Worm (Caenorhabditis elegans) whole organism, young adult: Measurements from ENCODE around the gene T10C6.15.

ENCODE experiments used
- F49E8.2 ChIP-seq: sonication (generic microtip); optimal IDR thresholded peaks from 3 replicates; lab custom pipeline; 2017; ENCODE audit warnings: missing genetic modification characterization, mild to moderate bottlenecking, missing compliant biosample characterization, antibody characterized with exemption, moderate library complexity; ENCODE audit not compliant: insufficient read depth
- dpl-1 ChIP-seq: fragments of 150-350 bp; optimal IDR thresholded peaks from 2 replicates; lab custom pipeline; 2014; ENCODE audit warnings: missing biosample characterization, missing genetic modification reagents, missing genetic modification characterization
- lag-1 ChIP-seq: fragments of 200-800 bp; sonication (Bioruptor generic); IDR thresholded peaks from 2 replicates; pipeline ENCODE4 v1.3.6; 2022; ENCODE audit warnings: missing genetic modification reagents, missing genetic modification characterization, missing compliant biosample characterization
- pbrm-1 ChIP-seq: fragments of 200-800 bp; sonication (Bioruptor generic); IDR thresholded peaks from 2 replicates; pipeline ENCODE4 v1.3.6; 2022; ENCODE audit warnings: missing genetic modification reagents, missing genetic modification characterization, missing compliant biosample characterization

ce11 chrV:16061993-16062392, 16.3 kb upstream of the T10C6.15 start, which contains the start of gene fbxa-100:
- TF ChIP-seq F49E8.2 (tag; lab: Kevin White, UChicago), result no peak
- TF ChIP-seq dpl-1, result no peak
- no peak for TF ChIP-seq pbrm-1 (GFP tag; lab: Robert Waterston, UW)
- TF ChIP-seq lag-1, result no peak
